Worm (Caenorhabditis elegans) whole organism, L4/young adult: ENCODE results near the gene R05G6.5.
A peak's percentile ranks its signal among the peaks of the same experiment; 100 is the strongest.

Source experiments
- W03F9.2 ChIP-seq: fragments of 150-350 bp; optimal IDR thresholded peaks from 2 replicates; lab custom pipeline; 2014; ENCODE audit warnings: missing biosample characterization, missing genetic modification characterization
- dao-5 ChIP-seq: sonication (generic microtip); optimal IDR thresholded peaks from 2 replicates; lab custom pipeline; 2016; ENCODE audit warnings: missing genotype, missing genetic modification characterization, moderate library complexity, missing compliant biosample characterization
- him-1 ChIP-seq: sonication (generic microtip); optimal IDR thresholded peaks from 2 replicates; lab custom pipeline; 2016; ENCODE audit warnings: missing genotype, missing genetic modification reagents, missing genetic modification characterization, missing compliant biosample characterization

The R05G6.5 gene

DNA sequence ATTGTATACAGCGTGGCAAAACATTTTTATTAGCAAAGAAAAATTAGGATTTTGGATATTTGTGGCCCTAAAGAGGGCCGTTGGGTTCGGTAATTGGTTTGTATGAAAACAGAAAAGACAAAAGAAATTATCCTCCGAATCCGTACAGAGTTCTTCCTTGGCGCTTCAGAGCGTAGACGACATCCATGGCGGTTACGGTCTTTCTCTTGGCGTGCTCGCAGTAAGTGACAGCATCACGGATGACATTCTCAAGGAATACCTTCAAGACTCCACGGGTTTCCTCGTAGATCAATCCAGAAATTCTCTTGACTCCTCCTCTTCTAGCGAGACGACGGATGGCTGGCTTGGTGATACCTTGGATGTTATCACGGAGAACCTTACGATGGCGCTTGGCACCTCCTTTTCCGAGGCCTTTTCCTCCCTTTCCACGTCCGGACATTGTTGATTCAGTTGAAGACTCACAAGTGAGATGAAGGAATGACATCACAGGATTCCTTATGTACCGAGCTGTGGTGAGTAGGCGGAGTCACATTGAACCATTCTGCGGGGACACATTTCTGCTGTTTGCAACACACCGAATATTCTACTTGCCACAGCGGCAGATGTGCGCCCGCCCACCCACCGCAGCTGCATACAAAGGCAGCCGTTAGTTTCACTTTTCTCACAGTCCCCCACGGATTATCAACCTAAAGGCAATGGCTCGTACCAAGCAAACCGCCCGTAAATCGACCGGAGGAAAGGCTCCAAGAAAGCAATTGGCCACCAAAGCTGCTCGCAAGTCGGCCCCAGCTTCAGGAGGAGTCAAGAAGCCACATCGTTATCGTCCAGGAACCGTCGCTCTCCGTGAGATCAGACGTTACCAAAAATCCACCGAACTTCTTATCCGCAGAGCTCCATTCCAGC lies 20.4 kb upstream of the R05G6.5 start, which contains the start of the genes his-60 and his-59:
Gene his-60 (minus strand): TSS at position 439 of the 903 bp plus-strand sequence.
Gene his-59 (plus strand): TSS at position 696 of the 903 bp plus-strand sequence.
- TF ChIP-seq W03F9.2 (no peak), dao-5 (tag; lab: Kevin White, UChicago) (peak; percentile 12), him-1 (no peak)

ce11 chrIV:7488457-7488783 lies 19.7 kb upstream of the R05G6.5 start:
- TF ChIP-seq W03F9.2 (no peak), dao-5 (tag; lab: Kevin White, UChicago) (no peak), him-1 (no peak)

DNA sequence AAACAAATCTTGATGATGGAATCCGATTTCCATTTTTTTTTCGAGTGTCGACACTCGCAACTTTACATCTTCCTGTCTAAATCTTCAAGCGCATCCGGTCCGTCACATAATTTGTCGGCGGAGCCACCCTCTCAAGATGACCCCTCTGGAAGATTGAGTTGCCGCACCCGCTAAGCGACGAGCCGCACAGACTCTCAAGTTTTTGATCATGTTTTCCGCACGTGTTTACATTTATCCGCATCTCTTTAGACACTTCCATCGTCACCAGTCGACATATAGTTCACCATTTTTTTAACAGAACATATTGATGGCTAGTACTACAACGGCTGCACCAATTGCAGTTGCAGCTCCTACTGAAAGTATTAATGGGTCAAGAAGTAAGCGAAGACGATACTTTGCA lies 16.7 kb upstream of the R05G6.5 start, which contains the start of gene F55G1.1:
Gene F55G1.1 (plus strand): TSS at position 301 of the 400 bp plus-strand sequence.
- TF ChIP-seq dao-5 (tag; lab: Kevin White, UChicago) = no peak

ce11 chrIV:7497205-7497604 lies 11.0 kb upstream of the R05G6.5 start:
- TF ChIP-seq dao-5 (tag; lab: Kevin White, UChicago) (no peak), him-1 (no peak), W03F9.2 (no peak)

DNA sequence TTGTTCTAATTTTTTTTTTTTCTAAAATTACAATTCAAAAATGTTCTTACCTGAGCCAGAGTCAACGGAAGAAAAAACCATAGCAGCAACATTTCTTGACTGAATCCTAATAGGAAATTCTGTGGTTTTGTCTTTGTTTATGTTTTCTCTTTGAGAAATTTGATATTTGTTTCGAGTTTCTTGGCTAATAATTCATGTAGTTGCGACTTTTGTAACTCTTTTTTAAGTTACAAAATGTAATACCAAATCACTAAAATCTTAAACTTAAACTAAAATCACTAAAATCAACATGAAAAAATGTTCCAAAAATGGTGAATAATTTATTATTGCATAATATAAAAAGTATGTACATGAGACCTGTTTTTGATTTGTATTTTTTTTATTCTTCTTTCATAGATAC lies 10.4 kb upstream of the R05G6.5 start, which contains the start of gene egas-4:
Gene egas-4 (minus strand): TSS at position 101 of the 400 bp plus-strand sequence.
- TF ChIP-seq W03F9.2 (no peak), dao-5 (tag; lab: Kevin White, UChicago) (no peak), him-1 (no peak)

- TF ChIP-seq W03F9.2 (no peak), dao-5 (tag; lab: Kevin White, UChicago) (no peak), him-1 (no peak)
Measured at ce11 chrIV:7499302-7499701, 8.9 kb upstream of the R05G6.5 start.

DNA sequence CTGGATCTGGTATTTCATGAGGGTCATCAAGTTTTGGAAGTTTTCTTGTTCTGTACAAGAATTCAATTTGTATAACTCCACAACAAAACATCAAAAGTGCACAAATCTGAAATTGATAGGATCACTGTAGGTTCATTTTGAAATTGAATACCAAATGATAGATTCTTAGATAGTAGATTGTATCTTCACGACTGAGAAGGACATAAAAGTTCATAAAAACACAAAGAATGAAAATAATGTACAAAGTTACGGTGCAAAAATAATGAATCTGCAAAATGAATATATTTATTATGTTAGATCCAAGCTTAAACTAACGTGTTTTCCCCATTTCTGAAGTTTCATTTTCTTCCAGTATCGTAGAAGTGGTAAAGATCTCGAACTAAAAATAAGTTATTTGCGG lies 7.2 kb upstream of the R05G6.5 start:
- no peak for TF ChIP-seq him-1
- TF ChIP-seq W03F9.2 = no peak
- no peak for TF ChIP-seq dao-5 (tag; lab: Kevin White, UChicago)

DNA sequence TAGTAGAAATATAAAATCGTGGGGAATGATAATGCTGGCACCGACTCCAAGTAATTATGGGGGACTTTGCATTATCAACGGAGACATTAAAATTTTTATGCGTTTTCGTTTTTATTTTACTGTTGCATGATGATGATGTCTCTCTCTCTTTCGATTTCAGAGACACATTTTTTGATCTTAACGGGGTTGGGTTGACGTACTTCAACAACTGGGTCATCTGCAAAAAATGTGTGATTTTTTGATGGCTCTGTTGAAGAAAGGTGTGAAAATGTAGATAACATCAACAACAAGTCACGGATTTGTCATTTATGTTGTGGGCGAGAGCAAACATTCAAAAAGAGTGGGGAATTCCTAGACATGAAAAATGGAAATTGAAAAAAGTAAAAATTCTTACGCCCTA lies 6.8 kb upstream of the R05G6.5 start, which contains the start of gene F55G1.15:
Gene F55G1.15 (minus strand): TSS at position 101 of the 400 bp plus-strand sequence.
- TF ChIP-seq dao-5 (tag; lab: Kevin White, UChicago) (no peak), W03F9.2 (no peak), him-1 (no peak)

ce11 chrIV:7503322-7503721 lies 4.8 kb upstream of the R05G6.5 start, which contains the start of gene glt-6:
Gene glt-6, plus strand, starts transcription at chrIV:7503622.
- TF ChIP-seq dao-5 (tag; lab: Kevin White, UChicago) (no peak), W03F9.2 (no peak), him-1 (no peak)

DNA sequence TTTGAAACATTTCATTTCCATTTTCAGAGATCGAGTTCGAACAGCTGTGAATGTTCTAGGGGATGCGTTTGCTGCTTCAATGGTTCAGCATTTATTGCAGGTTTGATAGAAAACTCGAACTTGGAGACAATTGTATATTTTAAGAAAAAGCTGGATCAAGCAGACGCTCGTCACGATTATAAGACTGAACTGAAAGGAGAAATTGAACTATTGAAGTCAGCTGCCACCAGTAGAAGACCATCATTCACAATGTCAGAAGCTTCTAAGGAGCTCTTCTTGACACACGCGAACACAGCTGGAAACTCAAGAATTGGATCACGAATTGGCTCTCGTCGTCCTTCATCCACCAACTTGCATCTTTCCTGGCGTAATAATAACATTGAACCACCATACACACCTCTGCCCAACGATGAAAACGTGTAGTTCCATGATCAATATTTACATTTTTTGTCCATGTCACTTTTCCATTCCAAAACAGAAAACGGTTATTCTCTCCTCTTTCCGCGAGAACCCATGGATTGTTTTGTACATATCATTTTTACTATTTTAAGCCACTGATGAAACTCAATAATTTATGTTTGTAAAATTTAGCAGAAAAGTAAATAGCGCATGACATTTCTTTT lies 2.2 kb upstream of the R05G6.5 start:
- TF ChIP-seq him-1 (no peak), W03F9.2 (no peak), dao-5 (tag; lab: Kevin White, UChicago) (no peak)

DNA sequence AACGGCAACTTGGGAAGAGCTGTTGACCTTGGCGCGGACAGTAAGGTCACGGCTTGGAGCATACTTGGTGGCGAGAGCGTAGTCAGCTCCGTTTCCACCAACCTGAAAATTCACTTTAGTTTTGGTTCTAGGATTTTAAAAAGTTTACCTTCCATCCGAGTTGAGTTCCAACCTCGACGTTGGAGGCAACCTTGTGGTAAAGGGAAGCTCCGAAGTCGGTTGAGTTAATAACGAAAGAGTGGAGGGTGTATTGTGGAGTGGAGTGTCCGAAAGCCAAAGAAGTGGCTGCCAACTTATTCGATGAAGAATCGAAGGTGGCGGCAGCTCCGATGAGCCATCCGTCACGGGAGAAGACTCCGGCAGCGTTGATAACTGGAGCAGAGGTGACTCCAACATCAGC lies 1.5 kb upstream of the R05G6.5 start:
- TF ChIP-seq dao-5 (tag; lab: Kevin White, UChicago) = no peak
- no peak for TF ChIP-seq W03F9.2
- no peak for TF ChIP-seq him-1

- TF ChIP-seq him-1 (no peak), W03F9.2 (no peak), dao-5 (tag; lab: Kevin White, UChicago) (no peak)
Measured at ce11 chrIV:7507305-7507704, 862 bp upstream of the R05G6.5 start.

DNA sequence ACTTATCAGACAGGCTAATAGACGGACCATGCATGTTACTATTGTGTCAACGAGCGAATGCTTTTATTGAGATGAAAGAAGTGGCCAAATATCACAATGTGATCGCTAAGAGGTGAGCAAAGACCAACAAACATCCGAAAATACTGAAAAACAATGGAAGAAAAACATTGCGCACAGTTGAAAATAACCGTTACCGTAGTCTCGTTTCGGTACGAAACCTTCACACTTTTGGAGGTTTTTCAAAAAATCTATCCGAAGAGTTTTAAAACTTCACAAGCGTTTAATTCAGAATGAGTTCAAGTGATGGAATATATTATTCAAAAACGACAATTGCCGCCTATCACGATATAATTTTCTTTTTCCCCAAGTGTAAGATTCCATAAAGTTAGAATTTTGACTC lies 683 bp downstream of the R05G6.5 start:
- TF ChIP-seq him-1 = no peak
- no peak for TF ChIP-seq dao-5 (tag; lab: Kevin White, UChicago)
- TF ChIP-seq W03F9.2 = no peak

- no peak for TF ChIP-seq him-1
- TF ChIP-seq W03F9.2 = no peak
- TF ChIP-seq dao-5 (tag; lab: Kevin White, UChicago) = no peak
Measured at ce11 chrIV:7510829-7511228, 2.7 kb downstream of the R05G6.5 start.
